Worm (Caenorhabditis elegans): ENCODE results near the gene W08G11.1.

DNA sequence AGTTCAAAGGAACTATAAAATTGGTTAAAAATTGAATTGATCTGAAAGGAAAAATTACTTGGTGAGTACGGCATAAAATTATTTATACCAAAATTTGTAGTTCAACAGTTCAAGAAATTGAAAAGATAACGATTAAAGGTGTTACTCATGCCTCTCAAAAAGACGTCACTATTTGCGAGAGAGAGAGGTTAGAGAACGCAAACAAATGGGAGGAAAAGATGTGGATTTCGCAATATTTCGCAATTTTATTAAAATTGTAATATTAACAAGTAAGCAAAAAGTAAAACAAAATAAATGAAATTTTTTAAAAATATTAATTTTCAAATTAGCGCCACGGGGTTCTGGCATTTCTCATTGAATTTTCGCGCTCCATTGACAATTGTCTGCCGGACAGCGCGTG is 48.3 kb downstream of the W08G11.1 start, which contains the start of gene F13A7.11:
- TF ChIP-seq ets-5 (GFP tag; IDR thresholded peaks at IDR 0.05) (no peak), nhr-11 (tag; optimal IDR thresholded peaks at IDR 0.05) (no peak), nhr-77 (tag; optimal IDR thresholded peaks at IDR 0.05) (no peak), jun-1 (tag; optimal IDR thresholded peaks at IDR 0.05) (no peak), snu-23 (GFP tag; optimal IDR thresholded peaks at IDR 0.05) (no peak), unc-62 (GFP tag; optimal IDR thresholded peaks at IDR 0.05) (no peak), snpc-4 (tag; optimal IDR thresholded peaks at IDR 0.05) (no peak), lin-15B (tag; optimal IDR thresholded peaks at IDR 0.05) (no peak), ztf-11 (tag; optimal IDR thresholded peaks at IDR 0.05) (no peak), egl-27 (tag; optimal IDR thresholded peaks at IDR 0.05) (no peak)
